Fruit fly (Drosophila melanogaster) Kc167 (cell line): ENCODE data around the gene CG13962.

Experiments used
- Myc ChIP-seq: fragments of >200 bp; optimal IDR thresholded peaks from 2 replicates; lab custom pipeline; 2017; ENCODE audit warnings: missing external identifiers
- h ChIP-seq: fragments of >200 bp; optimal IDR thresholded peaks from 3 replicates; lab custom pipeline; 2018; ENCODE audit warnings: missing external identifiers
- insv ChIP-seq: fragments of >200 bp; optimal IDR thresholded peaks from 3 replicates; lab custom pipeline; 2018; ENCODE audit warnings: missing external identifiers

dm6 chr2L:19791321-19792281 is 22.7 kb downstream of the CG13962 start, which contains the start of the genes CdGAPr and CG10466:
- no peak for TF ChIP-seq insv (lab: Kevin White, UChicago)
- TF ChIP-seq h (lab: Kevin White, UChicago): no peak
- no peak for TF ChIP-seq Myc (lab: Kevin White, UChicago)
